Worm (Caenorhabditis elegans) whole organism, L1 larva: ENCODE results near the gene lips-3.
A peak's percentile ranks its signal among the peaks of the same experiment; 100 is the strongest.

Experiments used
- ama-1 ChIP-seq: fragments of 150-350 bp; optimal IDR thresholded peaks from 2 replicates; lab custom pipeline; 2014
- ceh-90 ChIP-seq: sonication (generic microtip); optimal IDR thresholded peaks from 2 replicates; lab custom pipeline; 2016; ENCODE audit warnings: missing genetic modification characterization, missing compliant biosample characterization
- efl-3 ChIP-seq: fragments of 200-800 bp; sonication (Bioruptor generic); optimal IDR thresholded peaks from 2 replicates; lab custom pipeline; 2018; ENCODE audit warnings: mild to moderate bottlenecking, missing genetic modification characterization, missing compliant biosample characterization
- irx-1 ChIP-seq: sonication (generic microtip); optimal IDR thresholded peaks from 2 replicates; lab custom pipeline; 2016; ENCODE audit warnings: missing genetic modification characterization, missing compliant biosample characterization
- lin-39 ChIP-seq: fragments of 150-350 bp; optimal IDR thresholded peaks from 2 replicates; lab custom pipeline; 2014; ENCODE audit warnings: missing biosample characterization, missing genetic modification reagents, missing genetic modification characterization
- nhr-12 ChIP-seq: sonication (generic microtip); optimal IDR thresholded peaks from 2 replicates; lab custom pipeline; 2017; ENCODE audit warnings: missing biosample characterization, missing genetic modification characterization
- nhr-85 ChIP-seq: sonication (generic microtip); peaks from one replicate; lab custom pipeline; 2016; ENCODE audit warnings: missing genetic modification characterization, inconsistent platforms, missing compliant biosample characterization
- skn-1 ChIP-seq: fragments of 150-350 bp; optimal IDR thresholded peaks from 2 replicates; lab custom pipeline; 2014; ENCODE audit warnings: missing biosample characterization, missing genetic modification characterization
- snpc-4 ChIP-seq: fragments of 150-350 bp; optimal IDR thresholded peaks from 2 replicates; lab custom pipeline; 2014; ENCODE audit warnings: missing biosample characterization, missing genetic modification characterization
- tlp-1 ChIP-seq: fragments of 150-350 bp; optimal IDR thresholded peaks from 2 replicates; lab custom pipeline; 2014; ENCODE audit warnings: missing biosample characterization, missing genetic modification characterization
- unc-130 ChIP-seq: fragments of 150-350 bp; optimal IDR thresholded peaks from 2 replicates; lab custom pipeline; 2017; ENCODE audit warnings: missing biosample characterization, missing genetic modification characterization, inconsistent platforms

DNA sequence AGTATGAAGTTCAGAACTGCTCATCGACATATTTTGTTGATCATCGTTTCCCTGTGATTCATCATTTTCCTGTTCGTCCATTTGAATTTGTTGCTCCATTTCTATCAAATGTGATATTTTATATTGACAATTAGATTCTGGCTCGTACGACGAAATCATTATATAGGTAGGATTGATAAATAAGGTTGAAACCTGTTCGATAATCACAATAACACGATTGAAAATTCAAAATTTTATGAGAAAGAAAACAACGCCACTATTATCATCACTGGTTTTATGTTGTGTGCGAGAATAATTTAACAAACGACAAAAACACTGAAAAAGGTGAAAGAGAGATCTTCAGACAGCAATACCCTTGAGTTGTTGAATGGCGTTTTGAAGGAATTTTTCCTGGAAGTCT lies 22.0 kb upstream of the lips-3 start, which contains the start of gene apc-11:
- no peak for TF ChIP-seq lin-39
- no peak for TF ChIP-seq nhr-12 (tag; lab: Kevin White, UChicago)
- no peak for TF ChIP-seq unc-130
- no peak for TF ChIP-seq skn-1 (tag; lab: Kevin White, UChicago)
- TF ChIP-seq irx-1 = no peak
- no peak for TF ChIP-seq snpc-4 (tag; lab: Kevin White, UChicago)
- TF ChIP-seq ceh-90 = no peak
- TF ChIP-seq efl-3 (GFP tag; lab: Kevin White, UChicago) = no peak
- no peak for TF ChIP-seq tlp-1 (tag; lab: Kevin White, UChicago)
- no peak for TF ChIP-seq ama-1
- peak; percentile 52 for TF ChIP-seq nhr-85 (tag; lab: Kevin White, UChicago)
